Worm (Caenorhabditis elegans) whole organism, mixed stage, embryonic: ENCODE data around the gene uggt-1.
A peak's percentile ranks its signal among the peaks of the same experiment; 100 is the strongest.

ENCODE experiments used
- M03D4.4 ChIP-seq: sonication (generic microtip); optimal IDR thresholded peaks from 2 replicates; lab custom pipeline; 2017; ENCODE audit warnings: mild to moderate bottlenecking, missing genetic modification characterization, missing compliant biosample characterization
- bed-3 ChIP-seq: fragments of 200-800 bp; sonication (Bioruptor generic); optimal IDR thresholded peaks from 3 replicates; lab custom pipeline; 2018; ENCODE audit warnings: mild to moderate bottlenecking, missing genetic modification characterization, moderate library complexity, missing compliant biosample characterization
- blmp-1 ChIP-seq: fragments of 150-350 bp; optimal IDR thresholded peaks from 2 replicates; lab custom pipeline; 2014; ENCODE audit warnings: missing biosample characterization, missing genetic modification characterization
- ceh-39 ChIP-seq: fragments of 150-350 bp; optimal IDR thresholded peaks from 2 replicates; lab custom pipeline; 2014; ENCODE audit warnings: missing biosample characterization, missing genetic modification characterization
- ceh-43 ChIP-seq: fragments of 200-800 bp; sonication (Bioruptor generic); optimal IDR thresholded peaks from 2 replicates; lab custom pipeline; 2018; ENCODE audit warnings: mild to moderate bottlenecking, missing genetic modification characterization, moderate library complexity, missing compliant biosample characterization
- ceh-83 ChIP-seq: fragments of 200-800 bp; sonication (Bioruptor generic); optimal IDR thresholded peaks from 2 replicates; lab custom pipeline; 2018; ENCODE audit warnings: mild to moderate bottlenecking, missing genetic modification characterization, missing compliant biosample characterization
- ces-1 ChIP-seq: fragments of 150-350 bp; optimal IDR thresholded peaks from 2 replicates; lab custom pipeline; 2014; ENCODE audit warnings: missing biosample characterization, missing genetic modification reagents, missing genetic modification characterization
- cnd-1 ChIP-seq: fragments of 200-800 bp; sonication (Bioruptor generic); optimal IDR thresholded peaks from 2 replicates; lab custom pipeline; 2018; ENCODE audit warnings: mild to moderate bottlenecking, missing genetic modification characterization, missing compliant biosample characterization
- drap-1 ChIP-seq: fragments of 200-800 bp; sonication (Bioruptor generic); optimal IDR thresholded peaks from 3 replicates; lab custom pipeline; 2018; ENCODE audit warnings: mild to moderate bottlenecking, missing genetic modification characterization, missing compliant biosample characterization
- elt-1 ChIP-seq: sonication (generic microtip); optimal IDR thresholded peaks from 2 replicates; lab custom pipeline; 2017; ENCODE audit warnings: missing genetic modification characterization, mild to moderate bottlenecking, missing compliant biosample characterization, antibody characterized with exemption, moderate library complexity, borderline replicate concordance; ENCODE audit not compliant: insufficient read depth
- elt-3 ChIP-seq: fragments of 150-350 bp; optimal IDR thresholded peaks from 2 replicates; lab custom pipeline; 2014; ENCODE audit warnings: missing biosample characterization, missing genetic modification characterization
- flh-1 ChIP-seq: fragments of 200-800 bp; sonication (Bioruptor generic); optimal IDR thresholded peaks from 2 replicates; lab custom pipeline; 2018; ENCODE audit warnings: mild to moderate bottlenecking, missing genetic modification characterization, moderate library complexity, missing compliant biosample characterization
- ham-2 ChIP-seq: fragments of 200-800 bp; sonication (Bioruptor generic); optimal IDR thresholded peaks from 2 replicates; lab custom pipeline; 2018; ENCODE audit warnings: mild to moderate bottlenecking, missing genetic modification characterization, missing compliant biosample characterization
- hlh-1 ChIP-seq: fragments of 150-350 bp; optimal IDR thresholded peaks from 2 replicates; lab custom pipeline; 2014; ENCODE audit warnings: missing biosample characterization, missing genetic modification reagents, missing genetic modification characterization
- lin-13 ChIP-seq: fragments of 150-350 bp; optimal IDR thresholded peaks from 2 replicates; lab custom pipeline; 2014; ENCODE audit warnings: missing biosample characterization, missing genetic modification characterization
- lin-32 ChIP-seq: fragments of 200-800 bp; sonication (Bioruptor generic); optimal IDR thresholded peaks from 2 replicates; lab custom pipeline; 2018; ENCODE audit warnings: mild to moderate bottlenecking, missing genetic modification characterization, missing compliant biosample characterization
- lsy-2 ChIP-seq: fragments of 150-350 bp; optimal IDR thresholded peaks from 2 replicates; lab custom pipeline; 2014; ENCODE audit warnings: missing biosample characterization, missing genetic modification characterization
- mab-5 ChIP-seq: fragments of 150-350 bp; optimal IDR thresholded peaks from 2 replicates; lab custom pipeline; 2014; ENCODE audit warnings: missing biosample characterization, missing genetic modification characterization
- mep-1 ChIP-seq: fragments of 150-350 bp; optimal IDR thresholded peaks from 2 replicates; lab custom pipeline; 2017; ENCODE audit warnings: missing biosample characterization, missing genetic modification reagents, missing genetic modification characterization, inconsistent platforms
- mls-2 ChIP-seq: sonication (generic microtip); optimal IDR thresholded peaks from 2 replicates; lab custom pipeline; 2016; ENCODE audit warnings: mild to moderate bottlenecking, missing genetic modification characterization, moderate library complexity, missing compliant biosample characterization
- nhr-12 ChIP-seq: fragments of 150-350 bp; optimal IDR thresholded peaks from 2 replicates; lab custom pipeline; 2014; ENCODE audit warnings: missing biosample characterization, missing genetic modification characterization
- nhr-2 ChIP-seq: fragments of 150-350 bp; optimal IDR thresholded peaks from 2 replicates; lab custom pipeline; 2014; ENCODE audit warnings: missing biosample characterization, missing genetic modification characterization
- nhr-237 ChIP-seq: fragments of 150-350 bp; optimal IDR thresholded peaks from 2 replicates; lab custom pipeline; 2014; ENCODE audit warnings: missing biosample characterization, missing genetic modification characterization
- nhr-28 ChIP-seq: fragments of 150-350 bp; optimal IDR thresholded peaks from 2 replicates; lab custom pipeline; 2014; ENCODE audit warnings: missing biosample characterization, missing genetic modification characterization
- nhr-76 ChIP-seq: sonication (generic microtip); optimal IDR thresholded peaks from 2 replicates; lab custom pipeline; 2017; ENCODE audit warnings: missing biosample characterization, missing genetic modification characterization
- pha-4 ChIP-seq: fragments of 150-350 bp; optimal IDR thresholded peaks from 2 replicates; lab custom pipeline; 2018; ENCODE audit warnings: missing biosample characterization, missing genetic modification reagents, missing genetic modification characterization
- sem-2 ChIP-seq: fragments of 200-800 bp; sonication (Bioruptor generic); optimal IDR thresholded peaks from 2 replicates; lab custom pipeline; 2018; ENCODE audit warnings: mild to moderate bottlenecking, missing genetic modification characterization, missing compliant biosample characterization
- snpc-4 ChIP-seq: fragments of 150-350 bp; optimal IDR thresholded peaks from 2 replicates; lab custom pipeline; 2014; ENCODE audit warnings: missing biosample characterization, missing genetic modification characterization
- sptf-1 ChIP-seq: sonication (generic microtip); optimal IDR thresholded peaks from 2 replicates; lab custom pipeline; 2017; ENCODE audit warnings: mild to moderate bottlenecking, missing genetic modification characterization, moderate library complexity, missing compliant biosample characterization
- tbx-8 ChIP-seq: fragments of 200-800 bp; sonication (Bioruptor generic); optimal IDR thresholded peaks from 2 replicates; lab custom pipeline; 2018; ENCODE audit warnings: mild to moderate bottlenecking, missing genetic modification characterization, moderate library complexity, missing compliant biosample characterization
- unc-120 ChIP-seq: sonication (generic microtip); optimal IDR thresholded peaks from 2 replicates; lab custom pipeline; 2017; ENCODE audit warnings: missing genetic modification characterization, missing compliant biosample characterization; ENCODE audit not compliant: poor library complexity, severe bottlenecking
- unc-39 ChIP-seq: fragments of 150-350 bp; optimal IDR thresholded peaks from 2 replicates; lab custom pipeline; 2014; ENCODE audit warnings: missing biosample characterization, missing genetic modification characterization
- unc-62 ChIP-seq: fragments of 150-350 bp; optimal IDR thresholded peaks from 2 replicates; lab custom pipeline; 2014; ENCODE audit warnings: missing biosample characterization, missing genetic modification reagents, missing genetic modification characterization
- zip-8 ChIP-seq: fragments of 150-350 bp; optimal IDR thresholded peaks from 2 replicates; lab custom pipeline; 2014; ENCODE audit warnings: missing biosample characterization, missing genetic modification characterization
- ztf-11 ChIP-seq: fragments of 150-350 bp; optimal IDR thresholded peaks from 2 replicates; lab custom pipeline; 2014; ENCODE audit warnings: missing biosample characterization, missing genetic modification characterization

The uggt-1 gene

ce11 chrX:7474968-7475433, 25.8 kb downstream of the uggt-1 start, which contains the start of gene coh-1:
coh-1 (minus strand) TSS chrX:7475018.
- TF ChIP-seq lsy-2 (tag; lab: Kevin White, UChicago) (peak; percentile 35), nhr-237 (peak; percentile 35), mls-2 (tag; lab: Kevin White, UChicago) (no peak), unc-62 (GFP tag; lab: Kevin White, UChicago) (peak; percentile 3), unc-120 (tag; lab: Kevin White, UChicago) (peak; percentile 74), elt-1 (no peak), ces-1 (GFP tag; lab: Kevin White, UChicago) (peak; percentile 86), lin-13 (tag; lab: Kevin White, UChicago) (peak; percentile 53), sptf-1 (tag; lab: Kevin White, UChicago) (no peak), mep-1 (tag; lab: Kevin White, UChicago) (peak; percentile 66), nhr-76 (tag; lab: Kevin White, UChicago) (no peak), ceh-83 (GFP tag; lab: Kevin White, UChicago) (no peak), ceh-39 (tag; lab: Kevin White, UChicago) (peak; percentile 61), zip-8 (tag; lab: Kevin White, UChicago) (no peak), pha-4 (tag; lab: Kevin White, UChicago) (peak; percentile 62)
- TF ChIP-seq, all 35 proteins: peak for 9

ce11 chrX:7469907-7470306, 30.9 kb downstream of the uggt-1 start:
- TF ChIP-seq drap-1 (GFP tag; lab: Kevin White, UChicago), result no peak
- TF ChIP-seq pha-4 (tag; lab: Kevin White, UChicago), result no peak
- TF ChIP-seq elt-1, result no peak
- no peak for TF ChIP-seq ztf-11 (tag; lab: Kevin White, UChicago)
- peak; percentile 38 for TF ChIP-seq sem-2 (GFP tag; lab: Kevin White, UChicago)
- TF ChIP-seq sptf-1 (tag; lab: Kevin White, UChicago), result no peak
- no peak for TF ChIP-seq nhr-28 (tag; lab: Kevin White, UChicago)
- no peak for TF ChIP-seq mep-1 (tag; lab: Kevin White, UChicago)
- TF ChIP-seq hlh-1 (tag; lab: Kevin White, UChicago), result no peak
- no peak for TF ChIP-seq lsy-2 (tag; lab: Kevin White, UChicago)
- no peak for TF ChIP-seq tbx-8 (GFP tag; lab: Kevin White, UChicago)
- no peak for TF ChIP-seq unc-62 (GFP tag; lab: Kevin White, UChicago)
- no peak for TF ChIP-seq blmp-1 (tag; lab: Kevin White, UChicago)
- no peak for TF ChIP-seq M03D4.4
- peak; percentile 2 for TF ChIP-seq mls-2 (tag; lab: Kevin White, UChicago)
- peak; percentile 39 for TF ChIP-seq cnd-1 (tag; lab: Kevin White, UChicago)
- no peak for TF ChIP-seq nhr-237
- peak; percentile 85 for TF ChIP-seq nhr-2 (tag; lab: Kevin White, UChicago)
- TF ChIP-seq ham-2, result no peak
- no peak for TF ChIP-seq bed-3 (GFP tag; lab: Kevin White, UChicago)
- peak; percentile 82 for TF ChIP-seq zip-8 (tag; lab: Kevin White, UChicago)
- no peak for TF ChIP-seq nhr-76 (tag; lab: Kevin White, UChicago)
- TF ChIP-seq lin-32 (GFP tag; lab: Kevin White, UChicago), result no peak
- TF ChIP-seq unc-39 (tag; lab: Kevin White, UChicago), result no peak
- TF ChIP-seq snpc-4 (tag; lab: Kevin White, UChicago), result no peak
- no peak for TF ChIP-seq lin-13 (tag; lab: Kevin White, UChicago)
- TF ChIP-seq ces-1 (GFP tag; lab: Kevin White, UChicago), result no peak
- no peak for TF ChIP-seq ceh-39 (tag; lab: Kevin White, UChicago)
- TF ChIP-seq elt-3 (tag; lab: Kevin White, UChicago), result no peak
- no peak for TF ChIP-seq unc-120 (tag; lab: Kevin White, UChicago)
- no peak for TF ChIP-seq nhr-12 (tag; lab: Kevin White, UChicago)
- TF ChIP-seq flh-1 (GFP tag; lab: Kevin White, UChicago), result no peak
- TF ChIP-seq mab-5 (tag; lab: Kevin White, UChicago), result no peak
- no peak for TF ChIP-seq ceh-43 (GFP tag; lab: Kevin White, UChicago)
- no peak for TF ChIP-seq ceh-83 (GFP tag; lab: Kevin White, UChicago)

ce11 chrX:7466682-7467081, 34.1 kb downstream of the uggt-1 start:
- peak; percentile 64 for TF ChIP-seq cnd-1 (tag; lab: Kevin White, UChicago)
- no peak for TF ChIP-seq zip-8 (tag; lab: Kevin White, UChicago)
- no peak for TF ChIP-seq blmp-1 (tag; lab: Kevin White, UChicago)
- peak; percentile 54 for TF ChIP-seq nhr-2 (tag; lab: Kevin White, UChicago)
- no peak for TF ChIP-seq snpc-4 (tag; lab: Kevin White, UChicago)
